Worm (Caenorhabditis elegans): Measurements from ENCODE around the gene T15B7.1.

Gene T15B7.1

DNA sequence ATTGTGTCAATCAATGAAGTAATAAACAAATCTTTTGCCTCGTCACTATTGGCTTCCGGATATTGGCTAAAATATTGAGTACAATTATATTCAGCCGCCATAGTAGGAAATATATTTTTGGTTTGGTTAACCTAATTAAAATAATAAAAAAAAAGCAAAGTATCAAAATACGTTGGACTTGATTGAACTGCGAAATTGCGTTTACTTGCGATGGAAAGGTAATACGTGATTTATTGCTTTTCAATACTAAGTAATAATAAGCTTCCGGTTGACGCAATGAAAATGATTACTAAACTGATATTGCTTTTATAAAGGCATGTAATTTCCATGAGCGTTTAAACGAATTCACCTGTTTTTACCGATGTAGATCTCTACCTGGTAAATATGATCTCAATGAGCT, 43.0 kb upstream of the T15B7.1 start, which contains the start of gene dmsr-9:
Gene dmsr-9 (minus strand): TSS at position 101 of the 400 bp plus-strand sequence.
- no peak for TF ChIP-seq ham-2 (GFP tag; optimal IDR thresholded peaks at IDR 0.05)
- no peak for TF ChIP-seq mep-1 (tag; optimal IDR thresholded peaks at IDR 0.05)
- no peak for TF ChIP-seq ztf-11 (tag; optimal IDR thresholded peaks at IDR 0.05)
- no peak for TF ChIP-seq unc-120 (tag; optimal IDR thresholded peaks at IDR 0.05; ENCODE audit: poor library complexity, severe bottlenecking)
- no peak for TF ChIP-seq unc-62 (GFP tag; optimal IDR thresholded peaks at IDR 0.05)
- TF ChIP-seq drap-1 (GFP tag; optimal IDR thresholded peaks at IDR 0.05) = no peak
- no peak for TF ChIP-seq ceh-43 (GFP tag; optimal IDR thresholded peaks at IDR 0.05)
- TF ChIP-seq nhr-28 (tag; optimal IDR thresholded peaks at IDR 0.05) = no peak
- no peak for TF ChIP-seq M03D4.4 (tag; optimal IDR thresholded peaks at IDR 0.05)
- no peak for TF ChIP-seq sem-2 (GFP tag; optimal IDR thresholded peaks at IDR 0.05)
- no peak for TF ChIP-seq hlh-1 (tag; optimal IDR thresholded peaks at IDR 0.05)
- no peak for TF ChIP-seq elt-1 (tag; optimal IDR thresholded peaks at IDR 0.05; ENCODE audit: borderline replicate concordance, insufficient read depth)

DNA sequence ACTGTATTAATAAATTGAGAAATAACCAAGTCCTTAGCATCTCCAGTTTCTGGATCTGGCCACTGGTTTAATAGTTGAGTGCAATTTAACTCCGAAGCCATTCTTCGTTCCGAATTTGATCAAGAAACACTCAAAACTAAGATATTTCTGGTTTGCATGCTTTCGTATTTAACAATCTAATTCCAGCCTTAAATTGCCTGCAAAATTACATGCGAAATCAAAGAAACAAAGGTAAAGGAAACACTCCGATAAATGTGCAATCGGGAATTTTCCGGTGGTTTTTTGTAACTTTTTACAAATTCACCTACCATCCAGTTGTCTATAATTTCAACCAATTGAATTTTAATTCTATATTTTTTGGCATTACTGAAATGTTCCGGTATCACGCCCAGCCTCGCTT, 40.7 kb upstream of the T15B7.1 start, which contains the start of gene dmsr-10:
Gene dmsr-10 (minus strand): TSS at position 101 of the 400 bp plus-strand sequence.
- no peak for TF ChIP-seq nhr-237 (tag; optimal IDR thresholded peaks at IDR 0.05)
- TF ChIP-seq zip-8 (tag; optimal IDR thresholded peaks at IDR 0.05) = no peak
- no peak for TF ChIP-seq ceh-43 (GFP tag; optimal IDR thresholded peaks at IDR 0.05)
- no peak for TF ChIP-seq bed-3 (GFP tag; optimal IDR thresholded peaks at IDR 0.05)
- no peak for TF ChIP-seq flh-1 (GFP tag; optimal IDR thresholded peaks at IDR 0.05)
- TF ChIP-seq nhr-12 (tag; optimal IDR thresholded peaks at IDR 0.05) = no peak
- no peak for TF ChIP-seq sptf-1 (tag; optimal IDR thresholded peaks at IDR 0.05)
- TF ChIP-seq nhr-76 (tag; optimal IDR thresholded peaks at IDR 0.05) = no peak
- no peak for TF ChIP-seq mls-2 (tag; optimal IDR thresholded peaks at IDR 0.05)
- no peak for TF ChIP-seq tbx-8 (GFP tag; optimal IDR thresholded peaks at IDR 0.05)
- no peak for TF ChIP-seq unc-39 (tag; optimal IDR thresholded peaks at IDR 0.05)
- TF ChIP-seq snpc-4 (tag; optimal IDR thresholded peaks at IDR 0.05) = no peak
- TF ChIP-seq drap-1 (GFP tag; optimal IDR thresholded peaks at IDR 0.05) = no peak
- no peak for TF ChIP-seq mab-5 (tag; optimal IDR thresholded peaks at IDR 0.05)
- no peak for TF ChIP-seq mep-1 (tag; optimal IDR thresholded peaks at IDR 0.05)

DNA sequence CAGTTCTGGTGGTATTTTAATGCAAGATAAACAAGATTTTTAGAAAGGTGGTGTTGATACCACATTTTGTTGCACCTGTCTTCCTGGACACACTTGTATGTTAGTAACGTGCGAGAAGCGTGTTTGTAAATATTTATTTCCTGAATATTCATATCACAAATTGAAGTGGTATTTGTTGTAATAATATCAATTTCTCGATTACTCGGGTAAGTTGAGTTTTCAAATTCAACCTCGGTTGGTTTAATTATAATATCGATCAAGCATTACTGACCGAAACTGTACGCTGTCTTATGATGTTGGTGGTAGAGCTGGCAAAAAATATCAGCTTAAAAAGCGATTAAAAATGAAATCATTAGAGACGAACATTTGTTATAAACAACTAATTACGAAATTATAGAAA, 38.5 kb upstream of the T15B7.1 start, which contains the start of gene dmsr-11:
Gene dmsr-11 (minus strand): TSS at position 101 of the 400 bp plus-strand sequence.
- TF ChIP-seq flh-1 (GFP tag; optimal IDR thresholded peaks at IDR 0.05) (no peak), nhr-12 (tag; optimal IDR thresholded peaks at IDR 0.05) (no peak), ceh-39 (tag; optimal IDR thresholded peaks at IDR 0.05) (no peak), ceh-43 (GFP tag; optimal IDR thresholded peaks at IDR 0.05) (no peak), sem-2 (GFP tag; optimal IDR thresholded peaks at IDR 0.05) (no peak), mep-1 (tag; optimal IDR thresholded peaks at IDR 0.05) (no peak), unc-39 (tag; optimal IDR thresholded peaks at IDR 0.05) (no peak)

DNA sequence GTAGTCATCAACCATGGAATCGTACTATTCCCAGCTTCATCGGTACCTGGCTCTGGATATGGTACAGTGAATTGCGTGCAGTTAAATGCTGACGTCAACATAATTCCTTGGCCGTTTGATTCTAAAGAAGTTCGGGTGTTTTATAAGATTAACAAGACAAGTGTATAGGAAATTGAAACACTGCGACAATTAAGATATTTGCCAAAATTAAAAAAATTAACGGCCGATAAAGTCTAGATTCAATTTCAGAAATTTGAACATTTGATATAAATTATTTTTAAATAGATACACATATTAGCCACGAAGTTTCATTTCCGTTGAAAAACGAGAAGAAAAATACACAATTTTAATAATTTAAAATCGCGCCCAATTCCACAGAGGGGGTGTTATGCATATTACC, 36.2 kb upstream of the T15B7.1 start, which contains the start of gene dmsr-12:
Gene dmsr-12 (minus strand): TSS at position 101 of the 400 bp plus-strand sequence.
- no peak for TF ChIP-seq drap-1 (GFP tag; optimal IDR thresholded peaks at IDR 0.05)
- TF ChIP-seq hlh-1 (tag; optimal IDR thresholded peaks at IDR 0.05) = no peak
- no peak for TF ChIP-seq elt-1 (tag; optimal IDR thresholded peaks at IDR 0.05; ENCODE audit: borderline replicate concordance, insufficient read depth)
- TF ChIP-seq ceh-39 (tag; optimal IDR thresholded peaks at IDR 0.05) = no peak
- no peak for TF ChIP-seq ces-1 (GFP tag; optimal IDR thresholded peaks at IDR 0.05)
- TF ChIP-seq sem-2 (GFP tag; optimal IDR thresholded peaks at IDR 0.05) = no peak

DNA sequence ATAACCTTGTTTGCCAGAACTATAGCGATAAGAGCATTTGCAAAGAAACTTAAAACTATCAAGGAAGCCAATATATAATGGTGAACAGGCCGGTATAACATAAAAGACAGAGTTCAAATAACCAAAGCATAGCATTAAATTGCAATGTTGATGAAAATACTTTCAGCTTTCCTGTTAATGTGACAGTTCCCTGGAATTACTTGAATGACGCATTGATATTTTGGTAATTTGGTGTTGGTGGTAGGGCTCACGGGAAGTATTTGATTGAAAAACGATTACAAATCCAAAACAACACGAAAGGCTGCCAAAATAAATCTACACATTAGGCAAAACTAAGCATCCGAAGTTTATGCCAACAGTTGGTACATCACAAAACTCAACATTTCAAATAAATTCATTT, 33.6 kb upstream of the T15B7.1 start, which contains the start of gene dmsr-16:
Gene dmsr-16 (minus strand): TSS at position 101 of the 400 bp plus-strand sequence.
- TF ChIP-seq flh-1 (GFP tag; optimal IDR thresholded peaks at IDR 0.05) = no peak
- TF ChIP-seq cnd-1 (tag; optimal IDR thresholded peaks at IDR 0.05) = no peak
- TF ChIP-seq mep-1 (tag; optimal IDR thresholded peaks at IDR 0.05) = no peak
- no peak for TF ChIP-seq sptf-1 (tag; optimal IDR thresholded peaks at IDR 0.05)
- TF ChIP-seq M03D4.4 (tag; optimal IDR thresholded peaks at IDR 0.05) = no peak

DNA sequence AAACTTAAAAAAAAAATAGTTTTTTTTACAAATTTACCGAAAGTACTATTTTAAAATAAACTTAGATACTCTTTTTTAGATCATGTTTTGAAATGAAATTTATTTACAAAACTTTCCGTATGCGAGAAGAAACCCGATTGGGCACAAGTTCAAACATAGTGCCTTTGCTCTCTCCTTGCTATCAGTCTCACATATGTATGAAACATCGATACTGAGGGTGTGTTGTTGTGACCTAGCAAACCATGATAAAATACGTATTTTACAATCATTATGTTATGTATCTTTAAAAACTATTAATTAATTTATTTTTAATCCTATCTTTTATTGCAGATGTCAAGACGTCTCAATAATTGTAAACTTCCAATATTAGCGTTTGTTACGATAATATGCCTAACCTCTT, 32.4 kb upstream of the T15B7.1 start:
- no peak for TF ChIP-seq elt-1 (tag; optimal IDR thresholded peaks at IDR 0.05; ENCODE audit: borderline replicate concordance, insufficient read depth)
- TF ChIP-seq sptf-1 (tag; optimal IDR thresholded peaks at IDR 0.05) = no peak
- TF ChIP-seq unc-62 (GFP tag; optimal IDR thresholded peaks at IDR 0.05) = no peak

Data from whole organism, mixed stage, embryonic.